Worm (Caenorhabditis elegans) whole organism, late embryonic: Measurements from ENCODE around the gene aos-1.

Experiments
- elt-4 ChIP-seq: sonication (generic microtip); optimal IDR thresholded peaks from 2 replicates; lab custom pipeline; 2016; ENCODE audit warnings: missing genetic modification characterization, missing compliant biosample characterization
- pat-9 ChIP-seq: fragments of 200-800 bp; sonication (Bioruptor generic); optimal IDR thresholded peaks from 2 replicates; lab custom pipeline; 2018; ENCODE audit warnings: mild to moderate bottlenecking, missing genetic modification characterization, moderate library complexity, missing compliant biosample characterization
- pax-1 ChIP-seq: fragments of 150-350 bp; optimal IDR thresholded peaks from 2 replicates; lab custom pipeline; 2014; ENCODE audit warnings: missing biosample characterization, missing genetic modification characterization
- pqm-1 ChIP-seq: sonication (generic microtip); optimal IDR thresholded peaks from 2 replicates; lab custom pipeline; 2016; ENCODE audit warnings: missing genetic modification characterization, missing compliant biosample characterization
- sox-2 ChIP-seq: fragments of 200-800 bp; sonication (Bioruptor generic); IDR thresholded peaks from 2 replicates; pipeline ENCODE4 v1.3.6; 2022; ENCODE audit warnings: missing genetic modification reagents, missing genetic modification characterization, missing compliant biosample characterization
- unc-86 ChIP-seq: sonication (generic microtip); optimal IDR thresholded peaks from 2 replicates; lab custom pipeline; 2016; ENCODE audit warnings: missing genetic modification characterization, missing compliant biosample characterization

DNA sequence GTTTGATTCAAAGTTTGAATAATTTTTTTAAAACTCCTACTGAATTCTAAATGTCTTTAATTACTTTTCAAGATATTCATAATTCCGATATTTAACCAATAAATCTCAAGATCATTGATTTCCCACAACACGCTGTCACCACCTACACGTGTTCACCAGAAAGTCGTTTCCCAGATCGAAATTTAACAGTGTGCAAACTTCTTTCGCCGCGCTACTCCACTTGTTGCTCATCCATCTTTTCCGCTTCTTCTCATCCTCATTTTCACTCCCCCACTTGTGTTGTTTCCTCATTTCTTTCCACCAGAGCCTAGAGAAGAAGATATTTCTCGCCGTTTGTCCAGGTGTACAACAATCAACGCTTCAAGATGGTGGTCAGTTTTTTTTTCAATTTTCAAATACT lies 15.6 kb upstream of the aos-1 start, which contains the start of gene C51E3.9:
- no peak for TF ChIP-seq elt-4 (tag; lab: Kevin White, UChicago)
- no peak for TF ChIP-seq pqm-1 (tag; lab: Kevin White, UChicago)
- TF ChIP-seq pat-9: no peak
- no peak for TF ChIP-seq unc-86 (tag; lab: Kevin White, UChicago)
- TF ChIP-seq sox-2: no peak
- TF ChIP-seq pax-1 (tag; lab: Kevin White, UChicago): no peak
